Worm (Caenorhabditis elegans): ENCODE data around the gene ctl-1.
"Not testable (repeated sequence)": the region's sequence is repeated elsewhere in the genome, so short reads cannot be mapped to it uniquely, and the experiment has no call there.

The ctl-1 gene

ce11 chrII:14306160-14306559 is at the start of gene ctl-1:
Gene ctl-1 (minus strand): TSS chrII:14306260.
- TF ChIP-seq sptf-1, nhr-76, nhr-28 (tag; optimal IDR thresholded peaks at IDR 0.05): not testable (repeated sequence)

- TF ChIP-seq M03D4.4 (tag; optimal IDR thresholded peaks at IDR 0.05) (no peak), ham-2 (GFP tag; optimal IDR thresholded peaks at IDR 0.05) (no peak), blmp-1 (tag; optimal IDR thresholded peaks at IDR 0.05) (no peak), ceh-43 (GFP tag; optimal IDR thresholded peaks at IDR 0.05) (no peak), drap-1 (GFP tag; optimal IDR thresholded peaks at IDR 0.05) (no peak)
These were observed 45.3 kb upstream of the ctl-1 start for ce11 chrII:14351352-14351751.

- TF ChIP-seq ceh-43 (GFP tag; optimal IDR thresholded peaks at IDR 0.05) (no peak), ztf-11 (tag; optimal IDR thresholded peaks at IDR 0.05) (no peak), blmp-1 (tag; optimal IDR thresholded peaks at IDR 0.05) (no peak)
These were observed 44.7 kb upstream of the ctl-1 start for ce11 chrII:14350768-14351167.

- TF ChIP-seq cnd-1 (tag; optimal IDR thresholded peaks at IDR 0.05) (no peak), unc-62 (GFP tag; optimal IDR thresholded peaks at IDR 0.05) (peak; percentile 20), tbx-8 (GFP tag; optimal IDR thresholded peaks at IDR 0.05) (no peak), ceh-39 (tag; optimal IDR thresholded peaks at IDR 0.05) (peak; percentile 87), lin-32 (GFP tag; optimal IDR thresholded peaks at IDR 0.05) (no peak), snpc-4 (tag; optimal IDR thresholded peaks at IDR 0.05) (no peak), nhr-237 (tag; optimal IDR thresholded peaks at IDR 0.05) (peak; percentile 82), ceh-83 (GFP tag; optimal IDR thresholded peaks at IDR 0.05) (no peak), sptf-1 (tag; optimal IDR thresholded peaks at IDR 0.05) (peak; percentile 85), nhr-76 (tag; optimal IDR thresholded peaks at IDR 0.05) (no peak), blmp-1 (tag; optimal IDR thresholded peaks at IDR 0.05) (no peak), bed-3 (GFP tag; optimal IDR thresholded peaks at IDR 0.05) (no peak), mls-2 (tag; optimal IDR thresholded peaks at IDR 0.05) (peak; percentile 75), sem-2 (GFP tag; optimal IDR thresholded peaks at IDR 0.05) (no peak), ham-2 (GFP tag; optimal IDR thresholded peaks at IDR 0.05) (no peak), ces-1 (GFP tag; optimal IDR thresholded peaks at IDR 0.05) (peak; percentile 90), flh-1 (GFP tag; optimal IDR thresholded peaks at IDR 0.05) (no peak), unc-120 (tag; optimal IDR thresholded peaks at IDR 0.05; ENCODE audit: poor library complexity, severe bottlenecking) (peak; percentile 57), drap-1 (GFP tag; optimal IDR thresholded peaks at IDR 0.05) (peak; percentile 23), hlh-1 (tag; optimal IDR thresholded peaks at IDR 0.05) (peak; percentile 36), nhr-2 (tag; optimal IDR thresholded peaks at IDR 0.05) (peak; percentile 63), ztf-11 (tag; optimal IDR thresholded peaks at IDR 0.05) (no peak), unc-39 (tag; optimal IDR thresholded peaks at IDR 0.05) (no peak), elt-3 (tag; optimal IDR thresholded peaks at IDR 0.05) (no peak), nhr-28 (tag; optimal IDR thresholded peaks at IDR 0.05) (no peak), lin-13 (tag; optimal IDR thresholded peaks at IDR 0.05) (peak; percentile 87), ceh-43 (GFP tag; optimal IDR thresholded peaks at IDR 0.05) (peak; percentile 28), mep-1 (tag; optimal IDR thresholded peaks at IDR 0.05) (peak; percentile 91), elt-1 (tag; optimal IDR thresholded peaks at IDR 0.05; ENCODE audit: borderline replicate concordance, insufficient read depth) (no peak), nhr-12 (tag; optimal IDR thresholded peaks at IDR 0.05) (no peak), lsy-2 (tag; optimal IDR thresholded peaks at IDR 0.05) (peak; percentile 99), pha-4 (tag; optimal IDR thresholded peaks at IDR 0.05) (peak; percentile 74), M03D4.4 (tag; optimal IDR thresholded peaks at IDR 0.05) (peak; percentile 14), mab-5 (tag; optimal IDR thresholded peaks at IDR 0.05) (no peak), zip-8 (tag; optimal IDR thresholded peaks at IDR 0.05) (no peak)
These were observed 43.4 kb upstream of the ctl-1 start, which contains the start of the genes Y54G11A.17, lin-7 and elof-1 for ce11 chrII:14349356-14349923. Gene Y54G11A.17 (minus strand): TSS chrII:14349406. Gene lin-7 (minus strand): TSS chrII:14349406. Gene elof-1 (plus strand): TSS chrII:14349738.
